Worm (Caenorhabditis elegans): Measurements from ENCODE around the gene C07A9.12.

Gene C07A9.12

ce11 chrIII:9758848-9759247 is 31.5 kb upstream of the C07A9.12 start, which contains the start of gene rmd-1:
Gene rmd-1, plus strand, starts transcription at chrIII:9759094.
- TF ChIP-seq pag-3 (tag; optimal IDR thresholded peaks at IDR 0.05; ENCODE audit: borderline replicate concordance) (no peak), ref-2 (tag; optimal IDR thresholded peaks at IDR 0.05) (no peak), ceh-45 (GFP tag; IDR thresholded peaks at IDR 0.05) (no peak), ttx-3 (tag; optimal IDR thresholded peaks at IDR 0.05) (no peak), pha-4 (tag; optimal IDR thresholded peaks at IDR 0.05) (no peak), odd-2 (tag; optimal IDR thresholded peaks at IDR 0.05) (no peak), lim-6 (tag; optimal IDR thresholded peaks at IDR 0.05) (no peak), nfya-1 (tag; optimal IDR thresholded peaks at IDR 0.05) (no peak), hlh-30 (tag; optimal IDR thresholded peaks at IDR 0.05; ENCODE audit: insufficient read depth) (no peak), C38D4.7 (GFP tag; optimal IDR thresholded peaks at IDR 0.05) (no peak), eyg-1 (tag; optimal IDR thresholded peaks at IDR 0.05) (no peak), pax-1 (tag; optimal IDR thresholded peaks at IDR 0.05) (no peak), sox-4 (tag; optimal IDR thresholded peaks at IDR 0.05) (no peak), nhr-232 (tag; optimal IDR thresholded peaks at IDR 0.05) (no peak), sdc-2 (tag; optimal IDR thresholded peaks at IDR 0.05) (no peak)

ce11 chrIII:9757414-9757813 is 30.1 kb upstream of the C07A9.12 start, which contains the start of gene vps-53:
Gene vps-53, minus strand, starts transcription at chrIII:9757514.
- no peak for TF ChIP-seq npax-4 (tag; optimal IDR thresholded peaks at IDR 0.05)
- TF ChIP-seq ama-1 (optimal IDR thresholded peaks at IDR 0.05) = no peak
- no peak for TF ChIP-seq ceh-22 (tag; optimal IDR thresholded peaks at IDR 0.05)
- no peak for TF ChIP-seq K09A11.1 (tag; optimal IDR thresholded peaks at IDR 0.05; ENCODE audit: insufficient read depth)
- no peak for TF ChIP-seq ets-4 (tag; optimal IDR thresholded peaks at IDR 0.05)
- TF ChIP-seq zip-5 (tag; optimal IDR thresholded peaks at IDR 0.05) = no peak

DNA sequence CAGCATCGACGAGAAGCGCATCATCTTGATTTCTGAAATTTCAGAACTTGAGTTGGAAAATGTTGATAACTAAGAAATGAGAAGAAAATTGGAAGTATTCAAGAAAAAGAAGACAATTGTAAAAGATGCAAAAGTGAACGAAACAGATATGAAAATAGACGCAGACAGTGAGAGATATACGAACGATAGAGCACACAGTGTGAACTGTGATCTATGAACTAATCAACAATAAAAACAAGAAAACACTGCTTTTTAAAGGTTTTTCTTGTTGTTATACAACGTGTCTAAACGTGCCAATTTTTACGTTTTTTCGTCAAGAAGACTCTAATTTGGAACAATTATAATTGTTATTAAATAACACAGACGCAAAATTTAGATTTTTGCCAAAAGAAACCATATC is 25.5 kb upstream of the C07A9.12 start, which contains the start of gene ech-6:
Gene ech-6 (minus strand): TSS at position 32 of the 400 bp plus-strand sequence.
- no peak for TF ChIP-seq unc-42 (tag; optimal IDR thresholded peaks at IDR 0.05)
- no peak for TF ChIP-seq mec-3 (tag; optimal IDR thresholded peaks at IDR 0.05; ENCODE audit: borderline replicate concordance)
- TF ChIP-seq ceh-18 (tag; optimal IDR thresholded peaks at IDR 0.05) = no peak
- no peak for TF ChIP-seq pat-9 (tag; optimal IDR thresholded peaks at IDR 0.05)
- no peak for TF ChIP-seq dve-1 (tag; optimal IDR thresholded peaks at IDR 0.05)

- TF ChIP-seq ceh-22 (tag; optimal IDR thresholded peaks at IDR 0.05) = no peak
- TF ChIP-seq ceh-6 (GFP tag; optimal IDR thresholded peaks at IDR 0.05) = no peak
- no peak for TF ChIP-seq nfya-1 (tag; optimal IDR thresholded peaks at IDR 0.05)
- no peak for TF ChIP-seq ama-1 (optimal IDR thresholded peaks at IDR 0.05)
- TF ChIP-seq pat-9 (tag; optimal IDR thresholded peaks at IDR 0.05) = no peak
- TF ChIP-seq hlh-6 (tag; optimal IDR thresholded peaks at IDR 0.05) = no peak
- no peak for TF ChIP-seq ceh-45 (GFP tag; IDR thresholded peaks at IDR 0.05)
- TF ChIP-seq dve-1 (tag; optimal IDR thresholded peaks at IDR 0.05) = no peak
- no peak for TF ChIP-seq syd-9 (tag; optimal IDR thresholded peaks at IDR 0.05)
- no peak for TF ChIP-seq unc-55 (GFP tag; optimal IDR thresholded peaks at IDR 0.05)
- TF ChIP-seq ceh-34 (tag; optimal IDR thresholded peaks at IDR 0.05) = no peak
- no peak for TF ChIP-seq hlh-8 (tag; optimal IDR thresholded peaks at IDR 0.05)
- no peak for TF ChIP-seq sdc-2 (tag; optimal IDR thresholded peaks at IDR 0.05)
- TF ChIP-seq tbx-7 (tag; optimal IDR thresholded peaks at IDR 0.05) = no peak
- no peak for TF ChIP-seq tbx-2 (tag; optimal IDR thresholded peaks at IDR 0.05)
Measured at ce11 chrIII:9751074-9751473, 23.7 kb upstream of the C07A9.12 start, which contains the start of gene T05G5.5. Gene T05G5.5, minus strand, starts transcription at chrIII:9751432.

- TF ChIP-seq gmeb-2 (tag; optimal IDR thresholded peaks at IDR 0.05) = no peak
Measured at ce11 chrIII:9748694-9749093, 21.4 kb upstream of the C07A9.12 start, which contains the start of gene T05G5.4. Gene T05G5.4, plus strand, starts transcription at chrIII:9748934.
